Worm (Caenorhabditis elegans): ENCODE measurements around the gene F42A9.6.

The F42A9.6 gene

ce11 chrIV:8630243-8630642, 21.2 kb downstream of the F42A9.6 start:
- TF ChIP-seq ztf-4 (tag; optimal IDR thresholded peaks at IDR 0.05), result no peak

ce11 chrIV:8631033-8631432, 22.0 kb downstream of the F42A9.6 start, which contains the start of gene dgk-4:
TSS of gene dgk-4 (plus strand) at chrIV:8631333.
- TF ChIP-seq unc-62 (GFP tag; optimal IDR thresholded peaks at IDR 0.05) (no peak), mdl-1 (tag; optimal IDR thresholded peaks at IDR 0.05) (no peak), lin-15B (tag; optimal IDR thresholded peaks at IDR 0.05) (no peak), nhr-25 (tag; optimal IDR thresholded peaks at IDR 0.05) (no peak), nhr-237 (tag; optimal IDR thresholded peaks at IDR 0.05) (no peak), sea-2 (GFP tag; optimal IDR thresholded peaks at IDR 0.05) (no peak)

DNA sequence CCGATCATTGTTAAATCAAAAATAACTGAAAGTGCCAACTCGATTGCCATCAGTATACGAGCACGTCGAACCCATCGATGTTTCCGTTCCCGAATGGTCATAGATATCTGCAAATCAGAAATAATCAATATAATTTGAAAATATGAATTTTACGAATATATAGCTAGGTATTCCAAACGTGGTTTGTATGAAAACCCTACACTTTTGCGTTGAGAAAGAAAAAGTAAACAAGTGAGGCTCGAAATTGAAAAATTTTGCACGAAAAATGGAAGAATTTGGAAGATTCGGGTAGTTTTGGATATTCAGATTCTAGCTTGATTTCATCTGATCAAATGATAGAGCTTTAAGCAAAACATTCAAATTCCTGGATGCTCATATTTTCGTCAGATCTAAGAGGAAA, 29.7 kb downstream of the F42A9.6 start, which contains the start of gene F42A9.9:
F42A9.9 (minus strand) TSS at position 101 of the 400 bp plus-strand sequence.
- TF ChIP-seq elt-2 (tag; optimal IDR thresholded peaks at IDR 0.05) (no peak), ztf-11 (tag; optimal IDR thresholded peaks at IDR 0.05) (no peak), ztf-4 (tag; optimal IDR thresholded peaks at IDR 0.05) (no peak), hmg-11 (tag; optimal IDR thresholded peaks at IDR 0.05) (no peak), daf-12 (tag; optimal IDR thresholded peaks at IDR 0.05) (no peak), lsy-12 (tag; optimal IDR thresholded peaks at IDR 0.05) (no peak), eor-1 (tag; optimal IDR thresholded peaks at IDR 0.05) (no peak), jun-1 (tag; optimal IDR thresholded peaks at IDR 0.05) (no peak), nhr-67 (tag; optimal IDR thresholded peaks at IDR 0.05) (no peak)

ce11 chrIV:8644432-8644831, 35.4 kb downstream of the F42A9.6 start, which contains the start of gene C49C8.3:
TSS of gene C49C8.3 (plus strand) at chrIV:8644732.
- TF ChIP-seq ceh-28 (tag; optimal IDR thresholded peaks at IDR 0.05), result no peak
- TF ChIP-seq egl-27 (tag; optimal IDR thresholded peaks at IDR 0.05), result no peak
- TF ChIP-seq ceh-16 (tag; optimal IDR thresholded peaks at IDR 0.05), result no peak
- no peak for TF ChIP-seq nhr-25 (tag; optimal IDR thresholded peaks at IDR 0.05)
- no peak for TF ChIP-seq nhr-28 (tag; optimal IDR thresholded peaks at IDR 0.05)
- no peak for TF ChIP-seq ceh-82 (tag; optimal IDR thresholded peaks at IDR 0.05)
- no peak for TF ChIP-seq pha-4 (tag; optimal IDR thresholded peaks at IDR 0.05)
- TF ChIP-seq zag-1 (tag; optimal IDR thresholded peaks at IDR 0.05), result no peak
- TF ChIP-seq lin-39 (tag; optimal IDR thresholded peaks at IDR 0.05), result no peak
- no peak for TF ChIP-seq ztf-11 (tag; optimal IDR thresholded peaks at IDR 0.05)
- no peak for TF ChIP-seq unc-62 (GFP tag; optimal IDR thresholded peaks at IDR 0.05)
- TF ChIP-seq nhr-12 (tag; optimal IDR thresholded peaks at IDR 0.05), result no peak
- TF ChIP-seq mml-1 (tag; optimal IDR thresholded peaks at IDR 0.05), result no peak
- no peak for TF ChIP-seq mdl-1 (tag; optimal IDR thresholded peaks at IDR 0.05)
- TF ChIP-seq fkh-10 (GFP tag; optimal IDR thresholded peaks at IDR 0.05), result no peak
- TF ChIP-seq hmg-11 (tag; optimal IDR thresholded peaks at IDR 0.05), result no peak
- no peak for TF ChIP-seq nhr-43 (tag; optimal IDR thresholded peaks at IDR 0.05; ENCODE audit: poor library complexity, severe bottlenecking)

DNA sequence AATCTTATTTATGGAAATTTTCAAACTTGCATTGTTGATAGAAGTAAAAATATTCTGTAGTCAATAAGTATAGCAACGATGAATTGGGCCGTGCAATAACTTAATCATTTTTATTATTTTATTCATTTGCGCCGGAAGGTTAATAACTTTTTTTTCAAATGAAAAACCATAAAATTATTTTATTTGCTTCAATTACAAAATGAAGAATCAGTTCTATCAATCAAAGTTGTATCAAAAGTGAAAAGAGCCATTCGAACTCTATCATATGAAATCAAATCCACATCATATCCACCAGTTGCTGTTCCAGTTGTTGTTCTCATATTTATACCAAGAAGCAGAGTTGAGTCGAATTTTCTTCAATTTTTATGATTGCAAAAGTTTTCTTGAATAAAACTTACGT, 39.5 kb downstream of the F42A9.6 start, which contains the start of gene cyp-33E1:
cyp-33E1 (minus strand) TSS at position 101 of the 400 bp plus-strand sequence.
- TF ChIP-seq fkh-10 (GFP tag; optimal IDR thresholded peaks at IDR 0.05), result no peak
- TF ChIP-seq unc-39 (tag; optimal IDR thresholded peaks at IDR 0.05), result no peak
- TF ChIP-seq R02D3.7 (tag; optimal IDR thresholded peaks at IDR 0.05), result no peak
- TF ChIP-seq nhr-11 (tag; optimal IDR thresholded peaks at IDR 0.05), result no peak
- no peak for TF ChIP-seq pqm-1 (tag; optimal IDR thresholded peaks at IDR 0.05)
- TF ChIP-seq lin-39 (tag; optimal IDR thresholded peaks at IDR 0.05), result no peak
- no peak for TF ChIP-seq eor-1 (tag; optimal IDR thresholded peaks at IDR 0.05)
- TF ChIP-seq sea-2 (GFP tag; optimal IDR thresholded peaks at IDR 0.05), result no peak
- no peak for TF ChIP-seq aly-2 (tag; optimal IDR thresholded peaks at IDR 0.05)
- TF ChIP-seq unc-62 (GFP tag; optimal IDR thresholded peaks at IDR 0.05), result no peak
- TF ChIP-seq nhr-43 (tag; optimal IDR thresholded peaks at IDR 0.05; ENCODE audit: poor library complexity, severe bottlenecking), result no peak
- TF ChIP-seq nhr-77 (tag; optimal IDR thresholded peaks at IDR 0.05), result no peak
- no peak for TF ChIP-seq nfya-1 (tag; optimal IDR thresholded peaks at IDR 0.05; ENCODE audit: insufficient read depth)
- no peak for TF ChIP-seq nhr-23 (tag; optimal IDR thresholded peaks at IDR 0.05)
- no peak for TF ChIP-seq pha-4 (tag; optimal IDR thresholded peaks at IDR 0.05)
- no peak for TF ChIP-seq nhr-25 (tag; optimal IDR thresholded peaks at IDR 0.05)
- no peak for TF ChIP-seq nhr-237 (tag; optimal IDR thresholded peaks at IDR 0.05)
- no peak for TF ChIP-seq elt-1 (tag; optimal IDR thresholded peaks at IDR 0.05)
